Fruit fly (Drosophila melanogaster): ENCODE data around the gene Polr3G.

dm6 chr3L:17470110-17470509, 43.2 kb upstream of the Polr3G start, which contains the start of gene SecCl:
- TF ChIP-seq pan (optimal IDR thresholded peaks at IDR 0.05): no peak
- TF ChIP-seq usp (GFP tag; optimal IDR thresholded peaks at IDR 0.05): no peak
- TF ChIP-seq EcR (GFP tag; optimal IDR thresholded peaks at IDR 0.05): no peak
